Worm (Caenorhabditis elegans): ENCODE data around the gene T19C3.2.
A peak's percentile ranks its signal among the peaks of the same experiment; 100 is the strongest.

T19C3.2 gene

ce11 chrIII:623754-624153, 6.4 kb upstream of the T19C3.2 start (continued):
- TF ChIP-seq fkh-2 (tag; optimal IDR thresholded peaks at IDR 0.05): no peak
- TF ChIP-seq nhr-23 (tag; optimal IDR thresholded peaks at IDR 0.05): peak; percentile 83
- no peak for TF ChIP-seq sea-2 (GFP tag; optimal IDR thresholded peaks at IDR 0.05)
- no peak for TF ChIP-seq nhr-237 (tag; optimal IDR thresholded peaks at IDR 0.05)
- TF ChIP-seq elt-3 (tag; optimal IDR thresholded peaks at IDR 0.05): peak in 1 of 3 experiments; percentile 28
- peak; percentile 88 for TF ChIP-seq nhr-25 (tag; optimal IDR thresholded peaks at IDR 0.05)
- TF ChIP-seq ama-1 (optimal IDR thresholded peaks at IDR 0.05): no peak

- TF ChIP-seq ama-1 (optimal IDR thresholded peaks at IDR 0.05) (no peak), fkh-2 (tag; optimal IDR thresholded peaks at IDR 0.05) (no peak), pqm-1 (tag; optimal IDR thresholded peaks at IDR 0.05) (peak; percentile 41), elt-2 (tag; optimal IDR thresholded peaks at IDR 0.05) (peak; percentile 53), elt-1 (tag; optimal IDR thresholded peaks at IDR 0.05) (no peak), nhr-23 (tag; optimal IDR thresholded peaks at IDR 0.05) (no peak), tbx-2 (tag; optimal IDR thresholded peaks at IDR 0.05) (no peak), R02D3.7 (tag; optimal IDR thresholded peaks at IDR 0.05) (no peak), mdl-1 (tag; optimal IDR thresholded peaks at IDR 0.05) (no peak), ceh-82 (tag; optimal IDR thresholded peaks at IDR 0.05) (no peak), daf-12 (tag; optimal IDR thresholded peaks at IDR 0.05) (no peak), pha-4 (tag; optimal IDR thresholded peaks at IDR 0.05) (peak; percentile 23), elt-3 (tag; optimal IDR thresholded peaks at IDR 0.05) (no peak), nhr-28 (tag; optimal IDR thresholded peaks at IDR 0.05) (no peak), hmg-11 (tag; optimal IDR thresholded peaks at IDR 0.05) (no peak), ceh-28 (tag; optimal IDR thresholded peaks at IDR 0.05) (no peak), mml-1 (tag; optimal IDR thresholded peaks at IDR 0.05) (no peak), nfya-1 (tag; optimal IDR thresholded peaks at IDR 0.05; ENCODE audit: insufficient read depth) (no peak), skn-1 (tag; optimal IDR thresholded peaks at IDR 0.05) (no peak), nhr-11 (tag; optimal IDR thresholded peaks at IDR 0.05) (no peak), nhr-237 (tag; optimal IDR thresholded peaks at IDR 0.05) (no peak), unc-62 (GFP tag; optimal IDR thresholded peaks at IDR 0.05) (no peak), nhr-43 (tag; optimal IDR thresholded peaks at IDR 0.05; ENCODE audit: poor library complexity, severe bottlenecking) (no peak)
Observed at ce11 chrIII:620204-620718, 2.9 kb upstream of the T19C3.2 start, which contains the start of gene T19C3.4. Gene T19C3.4 (minus strand): TSS chrIII:620254.

ce11 chrIII:614447-614846, 2.9 kb downstream of the T19C3.2 start, which contains the start of gene T19C3.3:
Gene T19C3.3 (minus strand): TSS chrIII:614547.
- TF ChIP-seq pqm-1 (tag; optimal IDR thresholded peaks at IDR 0.05) (no peak), daf-12 (tag; optimal IDR thresholded peaks at IDR 0.05) (no peak), nhr-43 (tag; optimal IDR thresholded peaks at IDR 0.05; ENCODE audit: poor library complexity, severe bottlenecking) (no peak), nhr-77 (tag; optimal IDR thresholded peaks at IDR 0.05) (no peak), nhr-12 (tag; optimal IDR thresholded peaks at IDR 0.05) (no peak), zag-1 (tag; optimal IDR thresholded peaks at IDR 0.05) (no peak), ceh-16 (tag; optimal IDR thresholded peaks at IDR 0.05) (no peak), lin-39 (tag; optimal IDR thresholded peaks at IDR 0.05) (no peak), nfya-1 (tag; optimal IDR thresholded peaks at IDR 0.05; ENCODE audit: insufficient read depth) (no peak), unc-39 (tag; optimal IDR thresholded peaks at IDR 0.05) (no peak), nhr-23 (tag; optimal IDR thresholded peaks at IDR 0.05) (no peak), egl-27 (tag; optimal IDR thresholded peaks at IDR 0.05) (no peak), nhr-67 (tag; optimal IDR thresholded peaks at IDR 0.05) (no peak), ztf-11 (tag; optimal IDR thresholded peaks at IDR 0.05) (no peak), elt-2 (tag; optimal IDR thresholded peaks at IDR 0.05) (no peak), mdl-1 (tag; optimal IDR thresholded peaks at IDR 0.05) (no peak)

ce11 chrIII:612759-613158, 4.6 kb downstream of the T19C3.2 start:
- TF ChIP-seq elt-3 (tag; optimal IDR thresholded peaks at IDR 0.05) (no peak), ztf-11 (tag; optimal IDR thresholded peaks at IDR 0.05) (no peak), daf-12 (tag; optimal IDR thresholded peaks at IDR 0.05) (no peak), nfya-1 (tag; optimal IDR thresholded peaks at IDR 0.05; ENCODE audit: insufficient read depth) (no peak), nhr-76 (tag; optimal IDR thresholded peaks at IDR 0.05) (no peak)

ce11 chrIII:611900-612299, 5.5 kb downstream of the T19C3.2 start:
- TF ChIP-seq lin-39 (tag; optimal IDR thresholded peaks at IDR 0.05): no peak
